Worm (Caenorhabditis elegans): Measurements from ENCODE around the gene C16B8.2.

Gene C16B8.2

DNA sequence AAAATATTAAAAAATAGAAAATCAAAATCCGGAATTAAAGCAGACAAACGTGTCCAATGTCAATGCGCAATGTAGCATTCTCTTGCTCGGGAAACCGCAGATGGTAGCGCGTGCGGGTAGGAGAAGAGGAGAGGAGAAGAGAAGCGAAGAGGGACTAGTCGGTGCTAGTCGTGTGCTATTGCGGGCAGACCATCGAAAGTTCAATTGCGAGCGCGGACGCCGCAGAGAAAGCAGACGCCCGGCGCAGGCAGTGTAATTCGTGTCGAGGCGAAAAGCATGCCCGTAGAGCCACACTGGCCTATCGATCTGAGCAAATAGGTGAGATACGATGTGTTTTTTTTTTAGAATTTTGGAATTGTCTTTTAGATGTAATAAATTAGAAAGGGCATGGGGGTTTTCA lies 20.6 kb downstream of the C16B8.2 start (continued):
- peak; percentile 50; the same call in 1 of the 2 replicates for TF ChIP-seq egrh-3 (GFP tag; IDR thresholded peaks at IDR 0.05)
- no peak for TF ChIP-seq die-1 (tag; optimal IDR thresholded peaks at IDR 0.05)
- no peak for TF ChIP-seq hmg-20 (GFP tag; IDR thresholded peaks at IDR 0.05)
- no peak for TF ChIP-seq rec-8 (tag; optimal IDR thresholded peaks at IDR 0.05)
- TF ChIP-seq Y95B8A.8 (GFP tag; IDR thresholded peaks at IDR 0.05): no peak
- TF ChIP-seq nfya-1 (tag; optimal IDR thresholded peaks at IDR 0.05; ENCODE audit: borderline replicate concordance, insufficient read depth): no peak
- no peak for TF ChIP-seq T07F8.4 (tag; optimal IDR thresholded peaks at IDR 0.05)
- TF ChIP-seq fkh-3 (tag; optimal IDR thresholded peaks at IDR 0.05): no peak
- no peak for TF ChIP-seq F10E7.11 (tag; optimal IDR thresholded peaks at IDR 0.05)
- no peak for TF ChIP-seq ets-4 (GFP tag; optimal IDR thresholded peaks at IDR 0.05)
- no peak for TF ChIP-seq Y56A3A.18 (GFP tag; IDR thresholded peaks at IDR 0.05)
- no peak for TF ChIP-seq lag-1 (GFP tag; IDR thresholded peaks at IDR 0.05)
- TF ChIP-seq F57C9.4 (tag; optimal IDR thresholded peaks at IDR 0.05): no peak
- TF ChIP-seq ceh-58 (GFP tag; IDR thresholded peaks at IDR 0.05): no peak
- no peak for TF ChIP-seq ama-1 (optimal IDR thresholded peaks at IDR 0.05)
- TF ChIP-seq ama-1 (GFP tag; optimal IDR thresholded peaks at IDR 0.05): no peak
- no peak for TF ChIP-seq Y79H2A.3 (GFP tag; conservative IDR thresholded peaks at IDR 0.05)
- TF ChIP-seq ekl-4 (GFP tag; IDR thresholded peaks at IDR 0.05): no peak
- TF ChIP-seq bed-2 (GFP tag; IDR thresholded peaks at IDR 0.05): no peak
- TF ChIP-seq dpff-1 (tag; optimal IDR thresholded peaks at IDR 0.05): no peak
- TF ChIP-seq hlh-12 (tag; optimal IDR thresholded peaks at IDR 0.05): no peak
- TF ChIP-seq cebp-2 (GFP tag; IDR thresholded peaks at IDR 0.05): no peak
- TF ChIP-seq atf-7 (tag; optimal IDR thresholded peaks at IDR 0.05): no peak
- no peak for TF ChIP-seq bed-1 (GFP tag; IDR thresholded peaks at IDR 0.05)
- no peak for TF ChIP-seq ceh-27 (GFP tag; optimal IDR thresholded peaks at IDR 0.05)
- TF ChIP-seq unc-130 (GFP tag; optimal IDR thresholded peaks at IDR 0.05): no peak
- no peak for TF ChIP-seq xnd-1 (tag; optimal IDR thresholded peaks at IDR 0.05)
- no peak for TF ChIP-seq nfya-2 (GFP tag; IDR thresholded peaks at IDR 0.05)
- TF ChIP-seq dox-1 (GFP tag; IDR thresholded peaks at IDR 0.05): peak; percentile 54; the same call in 1 of the 2 replicates
- TF ChIP-seq zfh-2 (GFP tag; conservative IDR thresholded peaks at IDR 0.05): peak; percentile 98
- TF ChIP-seq lsy-27 (tag; optimal IDR thresholded peaks at IDR 0.05; ENCODE audit: borderline replicate concordance, insufficient read depth): no peak
- no peak for TF ChIP-seq snpc-1.3 (tag; optimal IDR thresholded peaks at IDR 0.05; ENCODE audit: insufficient read depth)
- no peak for TF ChIP-seq nhr-120 (GFP tag; IDR thresholded peaks at IDR 0.05)
- no peak for TF ChIP-seq Y67H2A.10 (GFP tag; conservative IDR thresholded peaks at IDR 0.05)
- no peak for TF ChIP-seq ccch-3 (GFP tag; optimal IDR thresholded peaks at IDR 0.05)
- no peak for TF ChIP-seq rcor-1 (GFP tag; IDR thresholded peaks at IDR 0.05)
- no peak for TF ChIP-seq hrde-1 (tag; optimal IDR thresholded peaks at IDR 0.05; ENCODE audit: borderline replicate concordance)
- TF ChIP-seq efl-1 (GFP tag; optimal IDR thresholded peaks at IDR 0.05): no peak
- TF ChIP-seq nhr-27 (tag; optimal IDR thresholded peaks at IDR 0.05): no peak
- TF ChIP-seq attf-6 (GFP tag; IDR thresholded peaks at IDR 0.05): no peak
- TF ChIP-seq unc-62 (GFP tag; optimal IDR thresholded peaks at IDR 0.05): no peak
- TF ChIP-seq lin-35 (GFP tag; optimal IDR thresholded peaks at IDR 0.05): no peak
- no peak for TF ChIP-seq ztf-6 (GFP tag; IDR thresholded peaks at IDR 0.05)
- TF ChIP-seq ceh-100 (GFP tag; IDR thresholded peaks at IDR 0.05): no peak
- no peak for TF ChIP-seq zim-3 (tag; optimal IDR thresholded peaks at IDR 0.05)
- peak; percentile 20 for TF ChIP-seq attf-5 (GFP tag; optimal IDR thresholded peaks at IDR 0.05)
- peak; percentile 14 for TF ChIP-seq lin-40 (tag; optimal IDR thresholded peaks at IDR 0.05)
- no peak for TF ChIP-seq nhr-179 (tag; optimal IDR thresholded peaks at IDR 0.05)
- TF ChIP-seq attf-3 (GFP tag; conservative IDR thresholded peaks at IDR 0.05): no peak

Measured in whole organism, young adult.